Worm (Caenorhabditis elegans) whole organism, L4 larva: Measurements from ENCODE around the gene F49H12.3.
A peak's percentile ranks its signal among the peaks of the same experiment; 100 is the strongest.

Experiments
- D1046.2 ChIP-seq: fragments of 200-800 bp; sonication (Bioruptor generic); IDR thresholded peaks from 2 replicates; pipeline ENCODE4 v1.3.6; 2022; ENCODE audit warnings: missing genetic modification characterization, missing compliant biosample characterization
- F37D6.2 ChIP-seq: sonication (generic microtip); optimal IDR thresholded peaks from 2 replicates; lab custom pipeline; 2016; ENCODE audit warnings: mild to moderate bottlenecking, missing genetic modification characterization, missing compliant biosample characterization
- R02D3.7 ChIP-seq: fragments of 150-350 bp; sonication (generic microtip); optimal IDR thresholded peaks from 3 replicates; lab custom pipeline; 2014; ENCODE audit warnings: missing biosample characterization, missing genetic modification characterization
- Y75B8A.6 ChIP-seq: fragments of 200-800 bp; sonication (Bioruptor generic); IDR thresholded peaks from 2 replicates; pipeline ENCODE4 v1.3.6; 2022; ENCODE audit warnings: missing genetic modification reagents, missing genetic modification characterization, missing compliant biosample characterization
- aha-1 ChIP-seq: fragments of 150-350 bp; peaks from one replicate; lab custom pipeline; 2014; ENCODE audit warnings: missing biosample characterization, missing genetic modification characterization
- attf-4 ChIP-seq: sonication (generic microtip); optimal IDR thresholded peaks from 3 replicates; lab custom pipeline; 2017; ENCODE audit warnings: missing biosample characterization, missing genetic modification characterization
- ctbp-1 ChIP-seq: fragments of 200-800 bp; sonication (Bioruptor generic); IDR thresholded peaks from 2 replicates; pipeline ENCODE4 v1.3.6; 2022; ENCODE audit warnings: missing genetic modification reagents, missing genetic modification characterization, missing compliant biosample characterization
- daf-16 ChIP-seq, 3 experiments: sonication (generic microtip); optimal IDR thresholded peaks; 2 replicates each; lab custom pipeline; 2016 to 2017; ENCODE audit warnings: missing genetic modification characterization in 3 of 3, missing genetic modification reagents in 3 of 3, mild to moderate bottlenecking in 2 of 3, missing compliant biosample characterization in 2 of 3, missing biosample characterization in 1 of 3, moderate library complexity in 1 of 3
- dmd-6 ChIP-seq: fragments of 200-800 bp; sonication (Bioruptor generic); IDR thresholded peaks from 2 replicates; pipeline ENCODE4 v1.3.6; 2022; ENCODE audit warnings: missing genetic modification reagents, missing genetic modification characterization, missing compliant biosample characterization
- dmd-9 ChIP-seq: fragments of 200-800 bp; sonication (Bioruptor generic); IDR thresholded peaks from 2 replicates; pipeline ENCODE4 v1.3.6; 2022; ENCODE audit warnings: missing genetic modification reagents, missing genetic modification characterization, missing compliant biosample characterization
- dve-1 ChIP-seq: sonication (generic microtip); optimal IDR thresholded peaks from 2 replicates; lab custom pipeline; 2017; ENCODE audit warnings: antibody characterized with exemption, mild to moderate bottlenecking, missing genetic modification characterization, missing compliant biosample characterization; ENCODE audit not compliant: insufficient read depth
- hif-1 ChIP-seq, 2 experiments: sonication (generic microtip); optimal IDR thresholded peaks; 2 replicates each; lab custom pipeline; 2016 to 2017; ENCODE audit warnings: missing compliant biosample characterization in 2 of 2, missing genetic modification characterization in 2 of 2, missing genetic modification reagents in 2 of 2, missing genotype in 2 of 2, mild to moderate bottlenecking in 1 of 2
- hlh-11 ChIP-seq: fragments of 200-800 bp; sonication (Bioruptor generic); optimal IDR thresholded peaks from 2 replicates; lab custom pipeline; 2018; ENCODE audit warnings: mild to moderate bottlenecking, missing genetic modification characterization, missing compliant biosample characterization
- hlh-30 ChIP-seq: sonication (generic microtip); optimal IDR thresholded peaks from 2 replicates; lab custom pipeline; 2017; ENCODE audit warnings: antibody characterized with exemption, mild to moderate bottlenecking, missing genetic modification characterization, missing compliant biosample characterization; ENCODE audit not compliant: insufficient read depth
- lin-29 ChIP-seq: fragments of 200-800 bp; sonication (Bioruptor generic); IDR thresholded peaks from 2 replicates; pipeline ENCODE4 v1.3.6; 2022; ENCODE audit warnings: missing genetic modification reagents, missing genetic modification characterization, missing compliant biosample characterization
- madf-9 ChIP-seq: fragments of 200-800 bp; sonication (Bioruptor generic); conservative IDR thresholded peaks from 2 replicates; pipeline ENCODE4 v1.3.6; 2022; ENCODE audit warnings: missing genetic modification reagents, missing genetic modification characterization, missing compliant biosample characterization
- mdl-1 ChIP-seq, 2 experiments: fragments of 150-350 bp in 1 of 2; sonication (generic microtip) in 1 of 2; optimal IDR thresholded peaks; 2 replicates each; lab custom pipeline; 2014 to 2017; ENCODE audit warnings: missing biosample characterization in 2 of 2, missing genetic modification characterization in 2 of 2
- mdt-29 ChIP-seq: fragments of 200-800 bp; sonication (Bioruptor generic); IDR thresholded peaks from 2 replicates; pipeline ENCODE4 v1.3.6; 2022; ENCODE audit warnings: missing genetic modification reagents, missing genetic modification characterization, missing compliant biosample characterization
- mep-1 ChIP-seq: fragments of 150-350 bp; sonication (generic microtip); optimal IDR thresholded peaks from 3 replicates; lab custom pipeline; 2014; ENCODE audit warnings: missing biosample characterization, missing genetic modification characterization
- mes-2 ChIP-seq: sonication (generic microtip); optimal IDR thresholded peaks from 2 replicates; lab custom pipeline; 2016; ENCODE audit warnings: missing genotype, mild to moderate bottlenecking, missing genetic modification characterization, missing compliant biosample characterization; ENCODE audit not compliant: poor library complexity, severe bottlenecking
- mxl-2 ChIP-seq: fragments of 200-800 bp; sonication (Bioruptor generic); conservative IDR thresholded peaks from 2 replicates; pipeline ENCODE4 v1.3.6; 2022; ENCODE audit warnings: missing genetic modification reagents, missing genetic modification characterization, missing compliant biosample characterization
- mxl-3 ChIP-seq: fragments of 200-800 bp; sonication (Bioruptor generic); optimal IDR thresholded peaks from 2 replicates; lab custom pipeline; 2018; ENCODE audit warnings: mild to moderate bottlenecking, missing genetic modification characterization, missing compliant biosample characterization
- nhr-102 ChIP-seq: sonication (generic microtip); optimal IDR thresholded peaks from 2 replicates; lab custom pipeline; 2016; ENCODE audit warnings: mild to moderate bottlenecking, missing genetic modification characterization, moderate library complexity, missing compliant biosample characterization
- nhr-111 ChIP-seq: fragments of 200-800 bp; sonication (Bioruptor generic); optimal IDR thresholded peaks from 2 replicates; lab custom pipeline; 2018; ENCODE audit warnings: mild to moderate bottlenecking, missing genetic modification characterization, missing compliant biosample characterization
- nhr-25 ChIP-seq: sonication (generic microtip); optimal IDR thresholded peaks from 2 replicates; lab custom pipeline; 2017; ENCODE audit warnings: missing genetic modification characterization, mild to moderate bottlenecking, missing compliant biosample characterization, antibody characterized with exemption, moderate library complexity, borderline replicate concordance; ENCODE audit not compliant: insufficient read depth
- nhr-42 ChIP-seq: fragments of 200-800 bp; sonication (Bioruptor generic); IDR thresholded peaks from 2 replicates; pipeline ENCODE4 v1.3.6; 2022; ENCODE audit warnings: missing genetic modification characterization, missing compliant biosample characterization
- nhr-48 ChIP-seq: sonication (generic microtip); optimal IDR thresholded peaks from 2 replicates; lab custom pipeline; 2016; ENCODE audit warnings: mild to moderate bottlenecking, missing genetic modification characterization, missing compliant biosample characterization
- pqm-1 ChIP-seq: sonication (generic microtip); optimal IDR thresholded peaks from 2 replicates; lab custom pipeline; 2017; ENCODE audit warnings: missing biosample characterization, missing genetic modification characterization
- tra-1 ChIP-seq: fragments of 200-800 bp; sonication (Bioruptor generic); IDR thresholded peaks from 2 replicates; pipeline ENCODE4 v1.3.6; 2022; ENCODE audit warnings: missing genetic modification reagents, missing genetic modification characterization, missing compliant biosample characterization
- unc-62 ChIP-seq, 3 experiments: fragments of 150-350 bp in 1 of 3; sonication (generic microtip); optimal IDR thresholded peaks in 2 of 3; peaks in 1 of 3; 1 replicate in 1 of 3; 2 replicates in 2 of 3; lab custom pipeline; 2014 to 2017; ENCODE audit warnings: missing biosample characterization in 3 of 3, missing genetic modification characterization in 3 of 3, missing genetic modification reagents in 3 of 3, missing genotype in 1 of 3
- vab-7 ChIP-seq: fragments of 200-800 bp; sonication (Bioruptor generic); IDR thresholded peaks from 2 replicates; pipeline ENCODE4 v1.3.6; 2022; ENCODE audit warnings: missing genetic modification reagents, missing genetic modification characterization, missing compliant biosample characterization
- zip-2 ChIP-seq: fragments of 150-350 bp; optimal IDR thresholded peaks from 2 replicates; lab custom pipeline; 2014; ENCODE audit warnings: missing biosample characterization, missing genetic modification characterization
- ztf-11 ChIP-seq: fragments of 150-350 bp; optimal IDR thresholded peaks from 2 replicates; lab custom pipeline; 2014; ENCODE audit warnings: missing biosample characterization, missing genetic modification characterization

F49H12.3 gene

ce11 chrX:2107414-2107813, 23.2 kb downstream of the F49H12.3 start:
- TF ChIP-seq hlh-11 (tag; lab: Kevin White, UChicago) (peak; percentile 69), daf-16 (GFP tag; optimal IDR thresholded peaks at IDR 0.05; lab: Kevin White, UChicago) (no peak), daf-16 (tag; optimal IDR thresholded peaks at IDR 0.05; lab: Kevin White, UChicago) (peak; percentile 65), aha-1 (tag; lab: Kevin White, UChicago) (peak; percentile 5), tra-1 (GFP tag; lab: Robert Waterston, UW) (0 out of 2 replicates have a peak, but pooled peaks have one; percentile 30), dve-1 (tag; lab: Kevin White, UChicago) (peak; percentile 83), nhr-48 (tag; lab: Kevin White, UChicago) (peak; percentile 4), dmd-9 (no peak), ctbp-1 (GFP tag; lab: Robert Waterston, UW) (no peak), pqm-1 (tag; lab: Kevin White, UChicago) (peak; percentile 70), mxl-2 (peak; percentile 92), mdt-29 (GFP tag; lab: Robert Waterston, UW) (no peak), dmd-6 (GFP tag; lab: Robert Waterston, UW) (peak; percentile 87), hlh-30 (peak; percentile 46)
- TF ChIP-seq, all 104 proteins: peak for 10

- peak in 1 of 2 experiments; percentile 30 for TF ChIP-seq unc-62 (GFP tag; optimal IDR thresholded peaks at IDR 0.05 in 1 of 2; lab: Kevin White, UChicago)
- TF ChIP-seq unc-62 (tag; optimal IDR thresholded peaks at IDR 0.05; lab: Kevin White, UChicago): no peak
- peak; percentile 15 for TF ChIP-seq pqm-1 (tag; lab: Kevin White, UChicago)
- TF ChIP-seq Y75B8A.6 (GFP tag; lab: Robert Waterston, UW): no peak
- TF ChIP-seq hif-1 (tag; optimal IDR thresholded peaks at IDR 0.05; lab: Kevin White, UChicago): peak in 1 of 2 experiments; percentile 1
- TF ChIP-seq mxl-3 (GFP tag; lab: Kevin White, UChicago): peak; percentile 71
- TF ChIP-seq hlh-30: peak; percentile 1
- TF ChIP-seq lin-29 (GFP tag; lab: Robert Waterston, UW): no peak
- TF ChIP-seq ctbp-1 (GFP tag; lab: Robert Waterston, UW): no peak
- no peak for TF ChIP-seq zip-2 (tag; lab: Kevin White, UChicago)
- TF ChIP-seq D1046.2: no peak
Observed at ce11 chrX:2108182-2108581, 24.0 kb downstream of the F49H12.3 start.

- TF ChIP-seq ztf-11 (tag; lab: Kevin White, UChicago) (no peak), nhr-111 (GFP tag; lab: Kevin White, UChicago) (no peak), R02D3.7 (tag; lab: Kevin White, UChicago) (no peak), attf-4 (tag; lab: Kevin White, UChicago) (no peak), nhr-102 (tag; lab: Kevin White, UChicago) (no peak), mes-2 (tag; lab: Kevin White, UChicago) (no peak), mdl-1 (tag; optimal IDR thresholded peaks at IDR 0.05; lab: Kevin White, UChicago) (no peak), F37D6.2 (tag; lab: Kevin White, UChicago) (no peak), dmd-6 (GFP tag; lab: Robert Waterston, UW) (no peak), mep-1 (tag; lab: Kevin White, UChicago) (no peak), nhr-25 (tag; lab: Kevin White, UChicago) (no peak), madf-9 (GFP tag; lab: Robert Waterston, UW) (no peak), vab-7 (GFP tag; lab: Robert Waterston, UW) (no peak), nhr-42 (GFP tag; lab: Robert Waterston, UW) (no peak)
Observed at ce11 chrX:2108682-2109081, 24.5 kb downstream of the F49H12.3 start, which contains the start of gene F53B1.2. Gene F53B1.2 (plus strand): TSS chrX:2108982.
